Worm (Caenorhabditis elegans) whole organism, L1 larva: ENCODE measurements around the gene F54H5.5.

ENCODE experiments used
- C04F5.9 ChIP-seq: sonication (generic microtip); optimal IDR thresholded peaks from 2 replicates; lab custom pipeline; 2016; ENCODE audit warnings: missing genetic modification characterization, missing compliant biosample characterization
- C16A3.4 ChIP-seq: fragments of 150-350 bp; optimal IDR thresholded peaks from 2 replicates; lab custom pipeline; 2014; ENCODE audit warnings: missing biosample characterization, missing genetic modification characterization
- F16B12.6 ChIP-seq: fragments of 150-350 bp; optimal IDR thresholded peaks from 2 replicates; lab custom pipeline; 2014; ENCODE audit warnings: missing biosample characterization, missing genetic modification characterization
- aha-1 ChIP-seq: fragments of 150-350 bp; optimal IDR thresholded peaks from 2 replicates; lab custom pipeline; 2014; ENCODE audit warnings: missing biosample characterization, missing genetic modification characterization
- aly-2 ChIP-seq: fragments of 150-350 bp; optimal IDR thresholded peaks from 2 replicates; lab custom pipeline; 2014; ENCODE audit warnings: missing biosample characterization, missing genetic modification characterization
- blmp-1 ChIP-seq: fragments of 150-350 bp; optimal IDR thresholded peaks from 2 replicates; lab custom pipeline; 2014; ENCODE audit warnings: missing biosample characterization, missing genetic modification characterization
- ceh-63 ChIP-seq: fragments of 200-800 bp; sonication (Bioruptor generic); optimal IDR thresholded peaks from 2 replicates; lab custom pipeline; 2018; ENCODE audit warnings: mild to moderate bottlenecking, missing genetic modification characterization, missing compliant biosample characterization
- ceh-82 ChIP-seq, 3 experiments: fragments of 150-350 bp in 1 of 3; sonication (generic microtip) in 2 of 3; optimal IDR thresholded peaks; 2 replicates each; lab custom pipeline; 2014 to 2017; ENCODE audit warnings: missing biosample characterization in 3 of 3, missing genetic modification characterization in 3 of 3
- dpl-1 ChIP-seq, 3 experiments: fragments of 150-350 bp in 2 of 3; sonication (generic microtip) in 1 of 3; optimal IDR thresholded peaks; 2 replicates each; lab custom pipeline; 2014 to 2017; ENCODE audit warnings: missing biosample characterization in 3 of 3, missing genetic modification characterization in 3 of 3, missing genetic modification reagents in 3 of 3
- dsc-1 ChIP-seq: sonication (generic microtip); optimal IDR thresholded peaks from 2 replicates; lab custom pipeline; 2016; ENCODE audit warnings: mild to moderate bottlenecking, missing genetic modification characterization, missing compliant biosample characterization
- egl-13 ChIP-seq: sonication (generic microtip); optimal IDR thresholded peaks from 2 replicates; lab custom pipeline; 2016; ENCODE audit warnings: missing genotype, missing genetic modification reagents, missing genetic modification characterization, missing compliant biosample characterization
- elt-2 ChIP-seq: sonication (generic microtip); optimal IDR thresholded peaks from 2 replicates; lab custom pipeline; 2016; ENCODE audit warnings: missing genetic modification characterization, mild to moderate bottlenecking, inconsistent platforms, missing compliant biosample characterization, missing genetic modification reagents
- ets-5 ChIP-seq: fragments of 200-800 bp; sonication (Bioruptor generic); IDR thresholded peaks from 2 replicates; pipeline ENCODE4 v1.3.6; 2022; ENCODE audit warnings: missing genetic modification characterization, missing compliant biosample characterization
- fkh-10 ChIP-seq: sonication (generic microtip); optimal IDR thresholded peaks from 2 replicates; lab custom pipeline; 2017; ENCODE audit warnings: missing biosample characterization, missing genetic modification reagents, missing genetic modification characterization
- fkh-8 ChIP-seq: sonication (generic microtip); optimal IDR thresholded peaks from 2 replicates; lab custom pipeline; 2016; ENCODE audit warnings: mild to moderate bottlenecking, missing genetic modification characterization, missing compliant biosample characterization
- fos-1 ChIP-seq: fragments of 150-350 bp; optimal IDR thresholded peaks from 2 replicates; lab custom pipeline; 2014; ENCODE audit warnings: missing biosample characterization, missing genetic modification characterization
- hlh-4 ChIP-seq: sonication (generic microtip); optimal IDR thresholded peaks from 2 replicates; lab custom pipeline; 2016; ENCODE audit warnings: mild to moderate bottlenecking, missing genetic modification characterization, missing compliant biosample characterization
- hpl-2 ChIP-seq: fragments of 150-350 bp; optimal IDR thresholded peaks from 2 replicates; lab custom pipeline; 2014; ENCODE audit warnings: missing biosample characterization, missing genetic modification reagents, missing genetic modification characterization
- irx-1 ChIP-seq: sonication (generic microtip); optimal IDR thresholded peaks from 2 replicates; lab custom pipeline; 2016; ENCODE audit warnings: missing genetic modification characterization, missing compliant biosample characterization
- isw-1 ChIP-seq: fragments of 200-800 bp; sonication (Bioruptor generic); IDR thresholded peaks from 2 replicates; pipeline ENCODE4 v1.3.6; 2022; ENCODE audit warnings: missing genetic modification characterization, missing compliant biosample characterization
- lin-13 ChIP-seq: fragments of 150-350 bp; optimal IDR thresholded peaks from 2 replicates; lab custom pipeline; 2014; ENCODE audit warnings: missing biosample characterization, missing genetic modification reagents, missing genetic modification characterization
- lin-14 ChIP-seq: fragments of 200-800 bp; sonication (Bioruptor generic); optimal IDR thresholded peaks from 2 replicates; lab custom pipeline; 2018; ENCODE audit warnings: mild to moderate bottlenecking, missing genetic modification characterization, moderate library complexity, missing compliant biosample characterization
- lin-15B ChIP-seq: fragments of 150-350 bp; sonication (generic microtip); optimal IDR thresholded peaks from 3 replicates; lab custom pipeline; 2014; ENCODE audit warnings: missing biosample characterization, missing genetic modification characterization
- lir-3 ChIP-seq: sonication (generic microtip); optimal IDR thresholded peaks from 2 replicates; lab custom pipeline; 2016; ENCODE audit warnings: mild to moderate bottlenecking, missing genetic modification characterization, moderate library complexity, missing compliant biosample characterization; ENCODE audit not compliant: poor library complexity
- lsy-2 ChIP-seq, 2 experiments: fragments of 150-350 bp; optimal IDR thresholded peaks; 2 replicates each; lab custom pipeline; 2014; ENCODE audit warnings: missing biosample characterization in 2 of 2, missing genetic modification characterization in 2 of 2
- mdl-1 ChIP-seq, 2 experiments: fragments of 150-350 bp; optimal IDR thresholded peaks; 2 replicates each; lab custom pipeline; 2014 to 2017; ENCODE audit warnings: missing biosample characterization in 2 of 2, missing genetic modification characterization in 2 of 2, inconsistent platforms in 1 of 2
- mef-2 ChIP-seq: fragments of 150-350 bp; optimal IDR thresholded peaks from 2 replicates; lab custom pipeline; 2014; ENCODE audit warnings: missing biosample characterization, missing genetic modification characterization
- mep-1 ChIP-seq: fragments of 150-350 bp; optimal IDR thresholded peaks from 2 replicates; lab custom pipeline; 2014; ENCODE audit warnings: missing biosample characterization, missing genetic modification characterization
- nhr-19 ChIP-seq: fragments of 200-800 bp; sonication (Bioruptor generic); conservative IDR thresholded peaks from 2 replicates; pipeline ENCODE4 v1.3.6; 2022; ENCODE audit warnings: missing genetic modification characterization, missing compliant biosample characterization
- nhr-20 ChIP-seq: sonication (generic microtip); optimal IDR thresholded peaks from 2 replicates; lab custom pipeline; 2016; ENCODE audit warnings: mild to moderate bottlenecking, missing genetic modification characterization, missing compliant biosample characterization
- nhr-237 ChIP-seq: fragments of 150-350 bp; optimal IDR thresholded peaks from 2 replicates; lab custom pipeline; 2014; ENCODE audit warnings: missing biosample characterization, missing genetic modification characterization
- nhr-28 ChIP-seq: fragments of 150-350 bp; optimal IDR thresholded peaks from 2 replicates; lab custom pipeline; 2014; ENCODE audit warnings: missing biosample characterization, missing genetic modification characterization
- nhr-47 ChIP-seq: sonication (generic microtip); optimal IDR thresholded peaks from 2 replicates; lab custom pipeline; 2016; ENCODE audit warnings: mild to moderate bottlenecking, missing genetic modification characterization, moderate library complexity, missing compliant biosample characterization
- nhr-71 ChIP-seq: sonication (generic microtip); optimal IDR thresholded peaks from 2 replicates; lab custom pipeline; 2016; ENCODE audit warnings: mild to moderate bottlenecking, missing genetic modification characterization, moderate library complexity, missing compliant biosample characterization
- nhr-85 ChIP-seq: sonication (generic microtip); peaks from one replicate; lab custom pipeline; 2016; ENCODE audit warnings: missing genetic modification characterization, inconsistent platforms, missing compliant biosample characterization
- nhr-90 ChIP-seq: sonication (generic microtip); optimal IDR thresholded peaks from 2 replicates; lab custom pipeline; 2016; ENCODE audit warnings: mild to moderate bottlenecking, missing genetic modification characterization, missing compliant biosample characterization; ENCODE audit not compliant: poor library complexity
- pag-3 ChIP-seq: sonication (generic microtip); optimal IDR thresholded peaks from 2 replicates; lab custom pipeline; 2017; ENCODE audit warnings: missing genetic modification characterization, mild to moderate bottlenecking, missing compliant biosample characterization, antibody characterized with exemption, borderline replicate concordance; ENCODE audit not compliant: insufficient read depth
- pqm-1 ChIP-seq: sonication (generic microtip); optimal IDR thresholded peaks from 3 replicates; lab custom pipeline; 2017; ENCODE audit warnings: missing biosample characterization, missing genetic modification characterization
- rnt-1 ChIP-seq: sonication (generic microtip); optimal IDR thresholded peaks from 2 replicates; lab custom pipeline; 2016; ENCODE audit warnings: mild to moderate bottlenecking, missing genetic modification characterization, moderate library complexity, missing compliant biosample characterization
- snpc-4 ChIP-seq: fragments of 150-350 bp; optimal IDR thresholded peaks from 2 replicates; lab custom pipeline; 2014; ENCODE audit warnings: missing biosample characterization, missing genetic modification characterization
- snu-23 ChIP-seq: sonication (generic microtip); optimal IDR thresholded peaks from 2 replicates; lab custom pipeline; 2016; ENCODE audit warnings: missing genetic modification characterization, missing compliant biosample characterization
- sptf-1 ChIP-seq: fragments of 150-350 bp; optimal IDR thresholded peaks from 2 replicates; lab custom pipeline; 2014; ENCODE audit warnings: missing biosample characterization, missing genetic modification characterization
- sup-37 ChIP-seq: fragments of 200-800 bp; sonication (Bioruptor generic); optimal IDR thresholded peaks from 2 replicates; lab custom pipeline; 2018; ENCODE audit warnings: mild to moderate bottlenecking, missing genetic modification characterization, missing compliant biosample characterization
- swsn-7 ChIP-seq: sonication (generic microtip); optimal IDR thresholded peaks from 2 replicates; lab custom pipeline; 2016; ENCODE audit warnings: missing genetic modification characterization, missing compliant biosample characterization
- tbx-2 ChIP-seq: sonication (generic microtip); optimal IDR thresholded peaks from 2 replicates; lab custom pipeline; 2016; ENCODE audit warnings: missing genetic modification characterization, missing compliant biosample characterization
- unc-130 ChIP-seq: fragments of 150-350 bp; optimal IDR thresholded peaks from 2 replicates; lab custom pipeline; 2017; ENCODE audit warnings: missing biosample characterization, missing genetic modification characterization, inconsistent platforms
- unc-30 ChIP-seq: sonication (generic microtip); optimal IDR thresholded peaks from 2 replicates; lab custom pipeline; 2017; ENCODE audit warnings: missing biosample characterization, missing genetic modification characterization
- unc-86 ChIP-seq: sonication (generic microtip); optimal IDR thresholded peaks from 2 replicates; lab custom pipeline; 2016; ENCODE audit warnings: missing genetic modification characterization, missing compliant biosample characterization
- vab-15 ChIP-seq: sonication (generic microtip); optimal IDR thresholded peaks from 2 replicates; lab custom pipeline; 2017; ENCODE audit warnings: missing genotype, mild to moderate bottlenecking, missing genetic modification characterization, missing compliant biosample characterization
- xbp-1 ChIP-seq: sonication (generic microtip); optimal IDR thresholded peaks from 2 replicates; lab custom pipeline; 2016; ENCODE audit warnings: missing genetic modification characterization, missing compliant biosample characterization
- ztf-4 ChIP-seq: fragments of 150-350 bp; optimal IDR thresholded peaks from 2 replicates; lab custom pipeline; 2014; ENCODE audit warnings: missing biosample characterization, missing genetic modification characterization

F54H5.5 gene

ce11 chrII:6608626-6609025 lies 18.5 kb downstream of the F54H5.5 start:
- TF ChIP-seq dsc-1 (tag; lab: Kevin White, UChicago) (no peak), C16A3.4 (tag; lab: Kevin White, UChicago) (no peak), vab-15 (tag; lab: Kevin White, UChicago) (no peak), unc-130 (tag; lab: Kevin White, UChicago) (no peak), nhr-237 (tag; lab: Kevin White, UChicago) (no peak), ztf-4 (tag; lab: Kevin White, UChicago) (no peak), mef-2 (tag; lab: Kevin White, UChicago) (no peak), egl-13 (tag; lab: Kevin White, UChicago) (no peak), pqm-1 (tag; lab: Kevin White, UChicago) (no peak), nhr-85 (tag; lab: Kevin White, UChicago) (no peak)

DNA sequence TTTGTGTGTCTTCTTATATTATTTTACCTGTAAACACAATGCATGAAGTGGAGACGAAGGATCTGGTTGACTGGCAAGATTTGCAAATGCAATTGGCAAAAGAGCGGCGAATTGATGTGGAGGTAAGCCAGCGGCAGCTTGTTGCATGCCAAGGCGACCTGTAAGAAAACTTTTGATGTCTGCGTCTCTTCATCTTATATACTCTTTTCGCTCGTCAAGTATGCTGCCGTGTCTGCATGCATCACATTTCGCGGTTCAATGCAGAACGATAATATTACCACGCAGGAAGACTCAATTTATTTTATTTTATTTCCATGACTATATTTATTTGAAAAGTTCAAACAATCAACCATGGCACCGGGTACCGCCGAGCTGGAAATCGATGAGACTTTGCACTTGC lies 26.1 kb downstream of the F54H5.5 start, which contains the start of gene vps-33.2:
vps-33.2 (plus strand) TSS at position 244 of the 400 bp plus-strand sequence.
- TF ChIP-seq sptf-1 (tag; lab: Kevin White, UChicago) (no peak), fos-1 (tag; lab: Kevin White, UChicago) (peak; percentile 42), nhr-90 (tag; lab: Kevin White, UChicago) (peak; percentile 0), ceh-63 (no peak), sup-37 (no peak), aha-1 (tag; lab: Kevin White, UChicago) (no peak), xbp-1 (tag; lab: Kevin White, UChicago) (peak; percentile 33), elt-2 (tag; lab: Kevin White, UChicago) (no peak), nhr-47 (tag; lab: Kevin White, UChicago) (peak; percentile 66), ceh-82 (tag; optimal IDR thresholded peaks at IDR 0.05; lab: Kevin White, UChicago) (peak in 2 of 3 experiments; percentile 6 to 32), mdl-1 (tag; optimal IDR thresholded peaks at IDR 0.05; lab: Kevin White, UChicago) (peak in 1 of 2 experiments; percentile 58), fkh-8 (no peak), blmp-1 (tag; lab: Kevin White, UChicago) (peak; percentile 4), pqm-1 (tag; lab: Kevin White, UChicago) (no peak), swsn-7 (peak; percentile 61), nhr-28 (tag; lab: Kevin White, UChicago) (no peak), lin-15B (tag; lab: Kevin White, UChicago) (no peak), nhr-20 (tag; lab: Kevin White, UChicago) (peak; percentile 57), lin-13 (GFP tag; lab: Kevin White, UChicago) (no peak), rnt-1 (peak; percentile 68), ets-5 (GFP tag; lab: Robert Waterston, UW) (no peak), F16B12.6 (tag; lab: Kevin White, UChicago) (peak; percentile 95), fkh-10 (GFP tag; lab: Kevin White, UChicago) (no peak), aly-2 (no peak), hlh-4 (tag; lab: Kevin White, UChicago) (no peak), unc-30 (tag; lab: Kevin White, UChicago) (no peak), lir-3 (no peak), lsy-2 (tag; optimal IDR thresholded peaks at IDR 0.05; lab: Kevin White, UChicago) (peak; percentile 55 to 61), isw-1 (GFP tag; lab: Robert Waterston, UW) (no peak), snu-23 (GFP tag; lab: Kevin White, UChicago) (peak; percentile 60), unc-130 (tag; lab: Kevin White, UChicago) (peak; percentile 27), snpc-4 (tag; lab: Kevin White, UChicago) (no peak), nhr-85 (tag; lab: Kevin White, UChicago) (peak; percentile 57), unc-86 (tag; lab: Kevin White, UChicago) (peak; percentile 40), dpl-1 (GFP tag; optimal IDR thresholded peaks at IDR 0.05; lab: Kevin White, UChicago) (peak; percentile 23 to 62 (median 60)), irx-1 (tag; lab: Kevin White, UChicago) (peak; percentile 8), nhr-71 (tag; lab: Kevin White, UChicago) (peak; percentile 68), C04F5.9 (tag; lab: Kevin White, UChicago) (peak; percentile 13), lin-14 (GFP tag; lab: Kevin White, UChicago) (peak; percentile 35), nhr-19 (peak; percentile 53), pag-3 (tag; lab: Kevin White, UChicago) (peak; percentile 25), mep-1 (tag; lab: Kevin White, UChicago) (no peak), tbx-2 (tag; lab: Kevin White, UChicago) (peak; percentile 63), hpl-2 (GFP tag; lab: Kevin White, UChicago) (no peak), dsc-1 (tag; lab: Kevin White, UChicago) (peak; percentile 36), C16A3.4 (tag; lab: Kevin White, UChicago) (no peak)
